Worm (Caenorhabditis elegans): ENCODE results near the gene F43C9.2.

F43C9.2 gene

ce11 chrX:4783117-4783775, at the start of gene F43C9.2:
TSS of gene F43C9.2 (plus strand) at chrX:4783613.
- TF ChIP-seq aly-1 (tag; optimal IDR thresholded peaks at IDR 0.05) (no peak), scrt-1 (GFP tag; IDR thresholded peaks at IDR 0.05) (no peak), B0310.2 (tag; optimal IDR thresholded peaks at IDR 0.05) (no peak), tbx-11 (GFP tag; IDR thresholded peaks at IDR 0.05) (no peak), hmbx-1 (tag; optimal IDR thresholded peaks at IDR 0.05) (no peak), hnd-1 (tag; optimal IDR thresholded peaks at IDR 0.05) (no peak), ceh-13 (GFP tag; optimal IDR thresholded peaks at IDR 0.05) (no peak), tra-4 (tag; optimal IDR thresholded peaks at IDR 0.05) (no peak), ceh-36 (tag; optimal IDR thresholded peaks at IDR 0.05) (no peak), sea-1 (GFP tag; conservative IDR thresholded peaks at IDR 0.05) (no peak), ama-1 (optimal IDR thresholded peaks at IDR 0.05) (no peak), pes-1 (GFP tag; IDR thresholded peaks at IDR 0.05) (no peak), tbx-37 (GFP tag; conservative IDR thresholded peaks at IDR 0.05) (no peak), ets-7 (tag; optimal IDR thresholded peaks at IDR 0.05) (no peak), flt-1 (GFP tag; IDR thresholded peaks at IDR 0.05) (no peak), hmg-4 (GFP tag; optimal IDR thresholded peaks at IDR 0.05) (no peak), F13C5.2 (tag; optimal IDR thresholded peaks at IDR 0.05) (no peak)

DNA sequence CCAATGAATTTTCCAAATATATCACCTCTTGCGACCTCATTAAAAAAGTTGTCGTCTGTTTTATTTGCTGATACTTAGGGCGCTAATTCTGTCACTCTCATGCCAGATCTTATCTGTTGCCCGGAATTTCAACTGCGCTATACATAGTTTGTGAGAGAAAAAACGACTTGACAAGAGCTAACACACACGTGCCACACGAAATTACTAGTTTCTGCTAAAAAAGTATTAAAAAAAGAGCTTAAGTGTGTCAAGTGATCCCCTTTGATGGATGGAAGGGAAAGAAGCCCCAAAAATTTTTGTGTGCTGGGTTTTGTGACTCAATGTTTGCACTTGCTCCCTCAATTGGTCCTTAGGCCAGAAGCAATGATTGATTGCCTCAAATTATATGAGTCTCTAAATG, 42.8 kb upstream of the F43C9.2 start:
- TF ChIP-seq aly-1 (tag; optimal IDR thresholded peaks at IDR 0.05) (no peak), ceh-13 (GFP tag; optimal IDR thresholded peaks at IDR 0.05) (no peak), scrt-1 (GFP tag; IDR thresholded peaks at IDR 0.05) (no peak), tbx-37 (GFP tag; conservative IDR thresholded peaks at IDR 0.05) (no peak), ets-7 (tag; optimal IDR thresholded peaks at IDR 0.05) (no peak), hmbx-1 (tag; optimal IDR thresholded peaks at IDR 0.05) (no peak), ceh-36 (tag; optimal IDR thresholded peaks at IDR 0.05) (no peak), ama-1 (optimal IDR thresholded peaks at IDR 0.05) (no peak), tra-4 (tag; optimal IDR thresholded peaks at IDR 0.05) (no peak), pes-1 (GFP tag; IDR thresholded peaks at IDR 0.05) (no peak), B0310.2 (tag; optimal IDR thresholded peaks at IDR 0.05) (no peak), hnd-1 (tag; optimal IDR thresholded peaks at IDR 0.05) (no peak)

ce11 chrX:4742285-4742684, 41.1 kb upstream of the F43C9.2 start:
- TF ChIP-seq hnd-1 (tag; optimal IDR thresholded peaks at IDR 0.05) (no peak), flt-1 (GFP tag; IDR thresholded peaks at IDR 0.05) (no peak), ceh-13 (GFP tag; optimal IDR thresholded peaks at IDR 0.05) (no peak), sea-1 (GFP tag; conservative IDR thresholded peaks at IDR 0.05) (no peak), tra-4 (tag; optimal IDR thresholded peaks at IDR 0.05) (no peak), tbx-37 (GFP tag; conservative IDR thresholded peaks at IDR 0.05) (no peak), B0310.2 (tag; optimal IDR thresholded peaks at IDR 0.05) (no peak), pes-1 (GFP tag; IDR thresholded peaks at IDR 0.05) (no peak), ceh-36 (tag; optimal IDR thresholded peaks at IDR 0.05) (no peak), ets-7 (tag; optimal IDR thresholded peaks at IDR 0.05) (no peak), hmg-4 (GFP tag; optimal IDR thresholded peaks at IDR 0.05) (no peak), tbx-11 (GFP tag; IDR thresholded peaks at IDR 0.05) (no peak), ama-1 (optimal IDR thresholded peaks at IDR 0.05) (no peak)

ce11 chrX:4744037-4744436, 39.4 kb upstream of the F43C9.2 start:
- TF ChIP-seq flt-1 (GFP tag; IDR thresholded peaks at IDR 0.05) (no peak), aly-1 (tag; optimal IDR thresholded peaks at IDR 0.05) (peak; percentile 28)

DNA sequence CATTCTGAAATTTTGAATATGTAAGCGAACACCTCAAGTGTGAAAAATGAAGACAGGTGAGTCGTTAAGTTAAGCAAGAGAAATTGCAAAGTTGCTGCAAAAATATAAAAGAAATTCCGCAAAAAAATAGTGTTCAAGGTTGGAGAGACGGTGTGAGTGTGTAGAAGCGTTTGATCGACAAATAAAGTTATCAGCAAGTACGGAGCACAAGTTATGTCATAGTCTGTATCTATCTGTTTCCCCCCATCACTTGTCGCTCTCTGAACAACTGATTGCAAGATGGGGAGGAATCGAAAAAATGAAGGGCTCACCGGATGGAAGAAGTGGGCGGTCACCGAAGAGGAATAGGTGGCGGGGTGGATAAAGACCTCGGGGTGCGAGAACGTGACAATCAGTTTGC, 34.3 kb upstream of the F43C9.2 start, which contains the start of gene lon-2:
TSS of gene lon-2 (minus strand) at position 4 of the 400 bp plus-strand sequence.
- TF ChIP-seq flt-1 (GFP tag; IDR thresholded peaks at IDR 0.05) (no peak), hmbx-1 (tag; optimal IDR thresholded peaks at IDR 0.05) (no peak), tbx-11 (GFP tag; IDR thresholded peaks at IDR 0.05) (no peak), ceh-13 (GFP tag; optimal IDR thresholded peaks at IDR 0.05) (no peak), ets-7 (tag; optimal IDR thresholded peaks at IDR 0.05) (no peak), aly-1 (tag; optimal IDR thresholded peaks at IDR 0.05) (peak; percentile 19)

DNA sequence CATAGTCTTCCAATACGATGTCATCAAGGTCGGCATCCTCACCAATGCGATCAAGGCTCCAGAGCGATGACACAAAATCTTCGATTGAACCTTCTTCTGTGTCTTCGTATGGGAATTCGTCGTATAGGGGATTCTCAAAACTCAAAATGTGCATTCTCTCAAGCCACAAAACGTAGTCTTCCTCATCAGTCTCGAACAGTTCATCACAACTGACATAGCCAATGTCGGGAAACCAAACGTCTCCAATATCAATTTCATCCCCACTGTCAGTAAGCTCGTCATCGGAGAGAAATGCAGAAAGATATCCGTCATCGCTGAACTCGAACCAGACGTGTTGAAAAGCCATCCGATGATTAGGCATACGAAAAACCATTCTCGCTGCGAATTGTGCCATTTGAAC, 28.7 kb upstream of the F43C9.2 start, which contains the start of gene C39E6.2:
TSS of gene C39E6.2 (minus strand) at position 394 of the 400 bp plus-strand sequence.
- TF ChIP-seq tbx-37 (GFP tag; conservative IDR thresholded peaks at IDR 0.05) = no peak
- no peak for TF ChIP-seq tra-4 (tag; optimal IDR thresholded peaks at IDR 0.05)
- TF ChIP-seq ceh-36 (tag; optimal IDR thresholded peaks at IDR 0.05) = no peak
- no peak for TF ChIP-seq scrt-1 (GFP tag; IDR thresholded peaks at IDR 0.05)
- no peak for TF ChIP-seq flt-1 (GFP tag; IDR thresholded peaks at IDR 0.05)
- TF ChIP-seq ceh-13 (GFP tag; optimal IDR thresholded peaks at IDR 0.05) = no peak
- no peak for TF ChIP-seq pes-1 (GFP tag; IDR thresholded peaks at IDR 0.05)
- TF ChIP-seq tbx-11 (GFP tag; IDR thresholded peaks at IDR 0.05) = no peak
- no peak for TF ChIP-seq hmbx-1 (tag; optimal IDR thresholded peaks at IDR 0.05)
- no peak for TF ChIP-seq hmg-4 (GFP tag; optimal IDR thresholded peaks at IDR 0.05)
- TF ChIP-seq F13C5.2 (tag; optimal IDR thresholded peaks at IDR 0.05) = no peak
- TF ChIP-seq hnd-1 (tag; optimal IDR thresholded peaks at IDR 0.05) = no peak
- TF ChIP-seq sea-1 (GFP tag; conservative IDR thresholded peaks at IDR 0.05) = no peak
- no peak for TF ChIP-seq ets-7 (tag; optimal IDR thresholded peaks at IDR 0.05)
- no peak for TF ChIP-seq ama-1 (optimal IDR thresholded peaks at IDR 0.05)
- no peak for TF ChIP-seq aly-1 (tag; optimal IDR thresholded peaks at IDR 0.05)

- TF ChIP-seq aly-1 (tag; optimal IDR thresholded peaks at IDR 0.05) = no peak
- TF ChIP-seq ceh-36 (tag; optimal IDR thresholded peaks at IDR 0.05) = no peak
Observed at ce11 chrX:4759718-4760117, 23.7 kb upstream of the F43C9.2 start.

DNA sequence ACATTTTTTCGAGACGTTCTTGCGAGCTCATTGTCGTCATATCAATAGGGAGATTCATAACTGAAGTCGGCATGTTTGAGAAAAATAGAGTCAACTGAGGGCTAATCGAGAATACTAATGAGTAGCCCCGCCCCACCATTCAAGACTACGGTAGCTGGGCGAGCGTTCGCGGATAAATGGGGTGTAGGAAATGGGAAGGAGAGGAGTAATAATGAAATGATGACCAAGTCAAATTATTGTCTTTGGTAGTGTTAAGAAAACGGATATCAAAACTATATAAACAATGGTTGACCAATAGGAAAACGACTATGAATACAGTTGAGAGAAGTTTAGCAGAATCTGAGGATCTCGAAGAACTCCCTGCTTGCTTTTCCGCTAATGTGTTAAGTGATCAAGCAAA, 21.9 kb upstream of the F43C9.2 start, which contains the start of gene mls-2:
TSS of gene mls-2 (minus strand) at position 101 of the 400 bp plus-strand sequence.
- TF ChIP-seq tra-4 (tag; optimal IDR thresholded peaks at IDR 0.05) (no peak), hnd-1 (tag; optimal IDR thresholded peaks at IDR 0.05) (no peak), hmg-4 (GFP tag; optimal IDR thresholded peaks at IDR 0.05) (no peak), ceh-13 (GFP tag; optimal IDR thresholded peaks at IDR 0.05) (no peak), F13C5.2 (tag; optimal IDR thresholded peaks at IDR 0.05) (no peak), scrt-1 (GFP tag; IDR thresholded peaks at IDR 0.05) (no peak), tbx-11 (GFP tag; IDR thresholded peaks at IDR 0.05) (no peak), ama-1 (optimal IDR thresholded peaks at IDR 0.05) (no peak), hmbx-1 (tag; optimal IDR thresholded peaks at IDR 0.05) (no peak), sea-1 (GFP tag; conservative IDR thresholded peaks at IDR 0.05) (no peak), aly-1 (tag; optimal IDR thresholded peaks at IDR 0.05) (no peak), ceh-36 (tag; optimal IDR thresholded peaks at IDR 0.05) (no peak), tbx-37 (GFP tag; conservative IDR thresholded peaks at IDR 0.05) (no peak), flt-1 (GFP tag; IDR thresholded peaks at IDR 0.05) (no peak), pes-1 (GFP tag; IDR thresholded peaks at IDR 0.05) (no peak), B0310.2 (tag; optimal IDR thresholded peaks at IDR 0.05) (no peak), ets-7 (tag; optimal IDR thresholded peaks at IDR 0.05) (no peak)

Measured in whole organism, early embryonic.